Fruit fly (Drosophila melanogaster) S2 (cell line): ENCODE measurements around the gene Pop1.

Experiments used
- CG8478 ChIP-seq: fragments of >200 bp; optimal IDR thresholded peaks from 2 replicates; lab custom pipeline; 2018
- CTCF ChIP-seq, 2 experiments: fragments of >200 bp; optimal IDR thresholded peaks; 2 replicates each; lab custom pipeline; 2018

The Pop1 gene

DNA sequence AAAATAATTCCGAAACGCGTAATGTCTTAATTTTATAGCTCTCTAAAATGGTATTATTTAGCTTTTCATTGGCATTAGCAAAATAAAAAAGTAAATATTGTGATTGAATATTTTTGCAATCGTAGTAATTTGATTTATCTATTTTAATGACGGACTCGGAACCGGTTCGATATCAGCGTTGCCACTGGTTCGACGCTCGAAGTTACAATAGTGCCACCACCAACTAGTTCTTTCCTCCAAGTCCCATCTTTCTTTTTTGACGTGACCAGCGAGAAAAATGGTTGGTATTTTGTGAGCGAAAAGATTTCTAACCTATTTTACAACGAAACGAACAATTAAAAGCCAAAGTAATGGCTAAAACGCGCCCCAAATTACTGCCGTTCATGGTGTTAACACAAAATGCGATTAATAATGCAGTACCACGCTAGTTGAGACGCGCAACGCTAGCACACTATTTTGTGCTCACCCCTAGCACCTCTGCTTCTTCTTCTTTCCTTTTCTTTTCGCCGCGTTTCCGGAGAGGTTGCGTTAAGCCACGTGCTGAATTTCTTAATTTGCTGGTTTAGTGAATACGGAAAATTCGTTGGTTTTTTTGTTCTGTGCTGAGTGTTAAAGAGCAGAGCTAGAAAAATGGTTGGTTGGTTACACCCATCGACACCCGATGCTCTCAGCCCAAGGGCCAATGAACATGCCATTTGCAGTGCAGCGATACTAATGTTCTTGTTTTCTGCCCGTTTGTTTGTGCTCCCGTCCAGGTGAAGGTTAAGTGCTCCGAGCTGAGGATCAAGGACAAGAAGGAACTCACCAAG is 50.0 kb downstream of the Pop1 start, which contains the start of gene RpL35:
TSS of gene RpL35 (plus strand) at position 159 of the 809 bp plus-strand sequence.
- TF ChIP-seq CG8478 (lab: Kevin White, UChicago) (no peak), CTCF (optimal IDR thresholded peaks at IDR 0.05; lab: Kevin White, UChicago) (no peak)
